Worm (Caenorhabditis elegans) whole organism, L4/young adult: ENCODE measurements around the gene F25H9.2.

Experiments
- W03F9.2 ChIP-seq: fragments of 150-350 bp; optimal IDR thresholded peaks from 2 replicates; lab custom pipeline; 2014; ENCODE audit warnings: missing biosample characterization, missing genetic modification characterization
- dao-5 ChIP-seq: sonication (generic microtip); optimal IDR thresholded peaks from 2 replicates; lab custom pipeline; 2016; ENCODE audit warnings: missing genotype, missing genetic modification characterization, moderate library complexity, missing compliant biosample characterization
- him-1 ChIP-seq: sonication (generic microtip); optimal IDR thresholded peaks from 2 replicates; lab custom pipeline; 2016; ENCODE audit warnings: missing genotype, missing genetic modification reagents, missing genetic modification characterization, missing compliant biosample characterization

DNA sequence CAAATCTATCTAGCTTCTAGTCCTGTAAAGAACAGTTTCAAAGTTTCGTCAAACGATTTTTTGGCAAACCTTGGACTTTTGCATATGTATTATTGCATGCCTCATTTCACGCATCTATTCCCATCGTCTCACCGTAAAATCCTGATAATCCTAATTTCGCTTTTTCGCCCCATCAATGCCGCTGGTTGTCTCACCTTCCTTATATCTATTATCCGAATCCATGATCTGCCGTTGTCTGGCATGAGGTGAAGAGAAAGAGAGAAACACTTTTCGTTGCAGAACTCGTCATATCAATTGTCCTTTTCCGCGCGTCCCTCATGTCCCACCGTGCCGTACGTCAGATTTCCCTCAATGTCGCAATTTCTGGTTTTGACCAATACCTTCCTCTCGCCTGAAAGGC lies 43.3 kb upstream of the F25H9.2 start, which contains the start of gene cut-2:
- TF ChIP-seq W03F9.2 (tag; lab: Kevin White, UChicago) (no peak), him-1 (tag; lab: Kevin White, UChicago) (no peak), dao-5 (tag; lab: Kevin White, UChicago) (no peak)
